Worm (Caenorhabditis elegans) whole organism, early embryonic: ENCODE results near the gene nhr-249.

ENCODE experiments used
- hmg-4 ChIP-seq: fragments of 200-800 bp; sonication (Bioruptor generic); optimal IDR thresholded peaks from 2 replicates; lab custom pipeline; 2018; ENCODE audit warnings: mild to moderate bottlenecking, missing genetic modification characterization, missing compliant biosample characterization
- tra-4 ChIP-seq: sonication (generic microtip); optimal IDR thresholded peaks from 2 replicates; lab custom pipeline; 2017; ENCODE audit warnings: missing genetic modification characterization, missing compliant biosample characterization

DNA sequence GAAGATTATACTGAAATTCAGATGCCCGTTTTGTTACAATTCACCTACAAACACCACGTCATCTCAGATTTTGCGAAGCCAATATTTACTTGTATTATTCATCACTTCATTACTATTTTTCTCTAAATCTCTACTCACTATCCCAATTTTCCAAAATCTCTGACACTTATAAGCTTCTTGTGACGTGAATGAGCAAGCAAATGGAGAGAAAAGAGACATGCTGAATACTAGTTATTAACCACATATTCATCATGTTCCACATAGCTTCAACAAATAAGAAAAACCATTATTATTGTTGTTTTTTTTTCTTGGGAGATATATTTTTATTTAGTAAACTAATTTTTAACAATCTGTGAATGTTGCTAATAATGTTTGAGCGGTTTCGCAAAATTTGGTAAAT, 21.1 kb downstream of the nhr-249 start:
- TF ChIP-seq hmg-4, result no peak
- TF ChIP-seq tra-4, result no peak
